Worm (Caenorhabditis elegans): Measurements from ENCODE around the gene fbxb-14.

- peak; percentile 43 for TF ChIP-seq cog-1 (tag; optimal IDR thresholded peaks at IDR 0.05)
- TF ChIP-seq ztf-29 (GFP tag; IDR thresholded peaks at IDR 0.05), result no peak
- no peak for TF ChIP-seq ztf-23 (GFP tag; IDR thresholded peaks at IDR 0.05)
- TF ChIP-seq tab-1 (GFP tag; IDR thresholded peaks at IDR 0.05), result no peak
- no peak for TF ChIP-seq flt-1 (GFP tag; IDR thresholded peaks at IDR 0.05)
- TF ChIP-seq klf-2 (GFP tag; conservative IDR thresholded peaks at IDR 0.05), result no peak
- no peak for TF ChIP-seq ref-1 (GFP tag; conservative IDR thresholded peaks at IDR 0.05)
- no peak for TF ChIP-seq T22C8.4 (GFP tag; IDR thresholded peaks at IDR 0.05)
These were observed 18.8 kb upstream of the fbxb-14 start for ce11 chrII:601305-601704.
